Worm (Caenorhabditis elegans) whole organism, L2 larva: ENCODE measurements around the gene eif-2D.

Experiments used
- C34F6.9 ChIP-seq: fragments of 150-350 bp; optimal IDR thresholded peaks from 2 replicates; lab custom pipeline; 2014; ENCODE audit warnings: missing biosample characterization, missing genetic modification characterization
- F13H6.1 ChIP-seq: sonication (generic microtip); optimal IDR thresholded peaks from 2 replicates; lab custom pipeline; 2016; ENCODE audit warnings: missing genetic modification characterization, missing compliant biosample characterization
- R02D3.7 ChIP-seq: fragments of 150-350 bp; optimal IDR thresholded peaks from 2 replicates; lab custom pipeline; 2014; ENCODE audit warnings: missing biosample characterization, missing genetic modification characterization
- Y55F3AM.14 ChIP-seq: fragments of 200-800 bp; sonication (Bioruptor generic); optimal IDR thresholded peaks from 2 replicates; lab custom pipeline; 2018; ENCODE audit warnings: mild to moderate bottlenecking, missing genetic modification characterization, missing compliant biosample characterization
- ZK546.5 ChIP-seq: sonication (generic microtip); optimal IDR thresholded peaks from 2 replicates; lab custom pipeline; 2017; ENCODE audit warnings: missing biosample characterization, missing genetic modification characterization
- ama-1 ChIP-seq: fragments of 150-350 bp; optimal IDR thresholded peaks from 2 replicates; lab custom pipeline; 2018; ENCODE audit warnings: inconsistent platforms
- ceh-16 ChIP-seq: fragments of 150-350 bp; optimal IDR thresholded peaks from 2 replicates; lab custom pipeline; 2014; ENCODE audit warnings: missing biosample characterization, missing genetic modification characterization
- crh-2 ChIP-seq: sonication (generic microtip); optimal IDR thresholded peaks from 2 replicates; lab custom pipeline; 2017; ENCODE audit warnings: missing biosample characterization, missing genetic modification characterization
- egl-27 ChIP-seq: sonication (generic microtip); optimal IDR thresholded peaks from 3 replicates; lab custom pipeline; 2017; ENCODE audit warnings: missing biosample characterization, missing genetic modification reagents, missing genetic modification characterization
- elt-1 ChIP-seq: fragments of 150-350 bp; optimal IDR thresholded peaks from 2 replicates; lab custom pipeline; 2014; ENCODE audit warnings: missing biosample characterization, missing genetic modification characterization
- elt-3 ChIP-seq: sonication (generic microtip); optimal IDR thresholded peaks from 2 replicates; lab custom pipeline; 2017; ENCODE audit warnings: missing biosample characterization, missing genetic modification characterization
- fos-1 ChIP-seq: fragments of 150-350 bp; optimal IDR thresholded peaks from 2 replicates; lab custom pipeline; 2014; ENCODE audit warnings: missing biosample characterization, missing genetic modification characterization
- gmeb-1 ChIP-seq: fragments of 150-350 bp; optimal IDR thresholded peaks from 2 replicates; lab custom pipeline; 2014; ENCODE audit warnings: missing biosample characterization, missing genetic modification characterization
- lsy-2 ChIP-seq, 2 experiments: fragments of 150-350 bp in 1 of 2; sonication (generic microtip) in 1 of 2; optimal IDR thresholded peaks; 2 replicates each; lab custom pipeline; 2014 to 2017; ENCODE audit warnings: missing biosample characterization in 2 of 2, missing genetic modification characterization in 2 of 2
- mbf-1 ChIP-seq: sonication (generic microtip); optimal IDR thresholded peaks from 2 replicates; lab custom pipeline; 2017; ENCODE audit warnings: missing biosample characterization, missing genetic modification characterization
- mdl-1 ChIP-seq, 2 experiments: fragments of 150-350 bp in 1 of 2; sonication (generic microtip) in 1 of 2; optimal IDR thresholded peaks; 2 replicates each; lab custom pipeline; 2017; ENCODE audit warnings: missing biosample characterization in 2 of 2, missing genetic modification characterization in 2 of 2
- nhr-11 ChIP-seq: fragments of 150-350 bp; optimal IDR thresholded peaks from 2 replicates; lab custom pipeline; 2014; ENCODE audit warnings: missing biosample characterization, missing genetic modification characterization
- nhr-21 ChIP-seq: fragments of 150-350 bp; optimal IDR thresholded peaks from 2 replicates; lab custom pipeline; 2014; ENCODE audit warnings: missing biosample characterization, missing genetic modification characterization
- nhr-23 ChIP-seq: fragments of 150-350 bp; optimal IDR thresholded peaks from 2 replicates; lab custom pipeline; 2014; ENCODE audit warnings: missing biosample characterization, missing genetic modification reagents, missing genetic modification characterization
- nhr-237 ChIP-seq: fragments of 150-350 bp; optimal IDR thresholded peaks from 2 replicates; lab custom pipeline; 2014; ENCODE audit warnings: missing biosample characterization, missing genetic modification characterization
- nhr-25 ChIP-seq: fragments of 150-350 bp; sonication (generic microtip); optimal IDR thresholded peaks from 3 replicates; lab custom pipeline; 2014; ENCODE audit warnings: missing biosample characterization, missing genetic modification characterization
- nhr-77 ChIP-seq: fragments of 150-350 bp; optimal IDR thresholded peaks from 2 replicates; lab custom pipeline; 2014; ENCODE audit warnings: missing biosample characterization, missing genetic modification characterization
- peb-1 ChIP-seq: fragments of 150-350 bp; optimal IDR thresholded peaks from 2 replicates; lab custom pipeline; 2014; ENCODE audit warnings: missing biosample characterization, missing genetic modification characterization
- skn-1 ChIP-seq: sonication (generic microtip); optimal IDR thresholded peaks from 2 replicates; lab custom pipeline; 2017; ENCODE audit warnings: missing biosample characterization, missing genetic modification characterization
- sma-3 ChIP-seq: sonication (generic microtip); optimal IDR thresholded peaks from 2 replicates; lab custom pipeline; 2016; ENCODE audit warnings: missing genetic modification reagents, missing genetic modification characterization, missing compliant biosample characterization
- sma-9 ChIP-seq, 2 experiments: fragments of 150-350 bp in 1 of 2; sonication (generic microtip) in 1 of 2; optimal IDR thresholded peaks; 2 replicates each; lab custom pipeline; 2014 to 2016; ENCODE audit warnings: missing genetic modification characterization in 2 of 2, mild to moderate bottlenecking in 1 of 2, missing biosample characterization in 1 of 2, missing compliant biosample characterization in 1 of 2, missing genetic modification reagents in 1 of 2, moderate library complexity in 1 of 2
- unc-39 ChIP-seq: fragments of 150-350 bp; optimal IDR thresholded peaks from 2 replicates; lab custom pipeline; 2014; ENCODE audit warnings: missing biosample characterization, missing genetic modification characterization
- unc-55 ChIP-seq: fragments of 150-350 bp; sonication (generic microtip); optimal IDR thresholded peaks from 3 replicates; lab custom pipeline; 2014; ENCODE audit warnings: missing biosample characterization, missing genetic modification reagents, missing genetic modification characterization
- unc-62 ChIP-seq: fragments of 150-350 bp; optimal IDR thresholded peaks from 2 replicates; lab custom pipeline; 2014; ENCODE audit warnings: missing biosample characterization, missing genetic modification reagents, missing genetic modification characterization
- zag-1 ChIP-seq: fragments of 150-350 bp; optimal IDR thresholded peaks from 2 replicates; lab custom pipeline; 2014; ENCODE audit warnings: missing biosample characterization, missing genetic modification characterization
- ztf-11 ChIP-seq: sonication (generic microtip); optimal IDR thresholded peaks from 2 replicates; lab custom pipeline; 2017; ENCODE audit warnings: missing biosample characterization, missing genetic modification characterization
- ztf-4 ChIP-seq: fragments of 150-350 bp; optimal IDR thresholded peaks from 2 replicates; lab custom pipeline; 2014; ENCODE audit warnings: missing biosample characterization, missing genetic modification characterization

eif-2D gene

ce11 chrII:5665991-5666390 is 25.5 kb upstream of the eif-2D start, which contains the start of gene C25H3.16:
Gene C25H3.16, plus strand, starts transcription at chrII:5666291.
- TF ChIP-seq skn-1 (tag; lab: Kevin White, UChicago) (no peak), ZK546.5 (tag; lab: Kevin White, UChicago) (no peak), egl-27 (tag; lab: Kevin White, UChicago) (no peak), unc-62 (GFP tag; lab: Kevin White, UChicago) (no peak)

- TF ChIP-seq C34F6.9 (tag; lab: Kevin White, UChicago) (no peak), nhr-25 (no peak), nhr-77 (tag; lab: Kevin White, UChicago) (no peak), R02D3.7 (no peak), nhr-11 (no peak), unc-39 (tag; lab: Kevin White, UChicago) (no peak), ztf-4 (tag; lab: Kevin White, UChicago) (no peak), zag-1 (tag; lab: Kevin White, UChicago) (no peak), mdl-1 (tag; optimal IDR thresholded peaks at IDR 0.05; lab: Kevin White, UChicago) (no peak), ZK546.5 (tag; lab: Kevin White, UChicago) (no peak), ceh-16 (tag; lab: Kevin White, UChicago) (no peak), elt-1 (tag; lab: Kevin White, UChicago) (no peak), peb-1 (no peak), mbf-1 (tag; lab: Kevin White, UChicago) (no peak), Y55F3AM.14 (GFP tag; lab: Kevin White, UChicago) (no peak)
Observed at ce11 chrII:5667540-5667939, 24.0 kb upstream of the eif-2D start.

ce11 chrII:5668830-5669229 is 22.7 kb upstream of the eif-2D start, which contains the start of gene C25H3.7:
Gene C25H3.7, minus strand, starts transcription at chrII:5668930.
- TF ChIP-seq nhr-237 (tag; lab: Kevin White, UChicago) = no peak
- TF ChIP-seq elt-3 = no peak
- TF ChIP-seq ama-1 (lab: Kevin White, UChicago) = no peak

ce11 chrII:5669580-5669979 is 21.9 kb upstream of the eif-2D start, which contains the start of gene C25H3.17:
Gene C25H3.17, minus strand, starts transcription at chrII:5669680.
- no peak for TF ChIP-seq Y55F3AM.14 (GFP tag; lab: Kevin White, UChicago)
- no peak for TF ChIP-seq F13H6.1 (tag; lab: Kevin White, UChicago)
- TF ChIP-seq nhr-23 (tag; lab: Kevin White, UChicago) = no peak
- TF ChIP-seq mbf-1 (tag; lab: Kevin White, UChicago) = no peak
- no peak for TF ChIP-seq unc-39 (tag; lab: Kevin White, UChicago)
- no peak for TF ChIP-seq ceh-16 (tag; lab: Kevin White, UChicago)
- no peak for TF ChIP-seq sma-3 (GFP tag; lab: Kevin White, UChicago)
- no peak for TF ChIP-seq C34F6.9 (tag; lab: Kevin White, UChicago)
- no peak for TF ChIP-seq sma-9 (GFP tag; optimal IDR thresholded peaks at IDR 0.05; lab: Kevin White, UChicago)
- no peak for TF ChIP-seq sma-9 (tag; optimal IDR thresholded peaks at IDR 0.05; lab: Kevin White, UChicago)
- TF ChIP-seq mdl-1 (tag; optimal IDR thresholded peaks at IDR 0.05; lab: Kevin White, UChicago) = no peak
- no peak for TF ChIP-seq nhr-25
- TF ChIP-seq ztf-11 (tag; lab: Kevin White, UChicago) = no peak

- TF ChIP-seq crh-2 (tag; lab: Kevin White, UChicago) (no peak), R02D3.7 (no peak)
Observed at ce11 chrII:5680703-5681102, 10.8 kb upstream of the eif-2D start, which contains the start of gene flp-27. Gene flp-27, plus strand, starts transcription at chrII:5681003.

ce11 chrII:5688959-5689358 is 2.6 kb upstream of the eif-2D start, which contains the start of gene C25H3.11:
Gene C25H3.11, minus strand, starts transcription at chrII:5689040.
- TF ChIP-seq nhr-237 (tag; lab: Kevin White, UChicago) = no peak
- TF ChIP-seq F13H6.1 (tag; lab: Kevin White, UChicago) = peak; percentile 13
- peak; percentile 21 for TF ChIP-seq nhr-21 (tag; lab: Kevin White, UChicago)
- peak; percentile 41 for TF ChIP-seq nhr-25
- TF ChIP-seq crh-2 (tag; lab: Kevin White, UChicago) = peak; percentile 59
- peak in 1 of 2 experiments; percentile 43 for TF ChIP-seq lsy-2 (tag; optimal IDR thresholded peaks at IDR 0.05; lab: Kevin White, UChicago)
- peak; percentile 16 for TF ChIP-seq unc-55
- TF ChIP-seq C34F6.9 (tag; lab: Kevin White, UChicago) = peak; percentile 47
- no peak for TF ChIP-seq gmeb-1 (tag; lab: Kevin White, UChicago)
- TF ChIP-seq R02D3.7 = no peak
- TF ChIP-seq sma-3 (GFP tag; lab: Kevin White, UChicago) = peak; percentile 10
- TF ChIP-seq fos-1 (tag; lab: Kevin White, UChicago) = peak; percentile 33
